Worm (Caenorhabditis elegans) whole organism, L3 larva: ENCODE results near the gene idh-2.

Experiments
- jun-1 ChIP-seq: fragments of 150-350 bp; optimal IDR thresholded peaks from 2 replicates; lab custom pipeline; 2014; ENCODE audit warnings: missing biosample characterization, missing genetic modification reagents, missing genetic modification characterization
- lin-39 ChIP-seq: fragments of 150-350 bp; optimal IDR thresholded peaks from 2 replicates; lab custom pipeline; 2018; ENCODE audit warnings: missing biosample characterization, missing genetic modification reagents, missing genetic modification characterization

- TF ChIP-seq lin-39 (tag; lab: Kevin White, UChicago), result no peak
- TF ChIP-seq jun-1 (tag; lab: Kevin White, UChicago), result no peak
These were observed at the start of gene idh-2, which contains the start of gene C34F6.7 for ce11 chrX:11215420-11216050.
